Worm (Caenorhabditis elegans): ENCODE data around the gene srxa-9.

The srxa-9 gene

DNA sequence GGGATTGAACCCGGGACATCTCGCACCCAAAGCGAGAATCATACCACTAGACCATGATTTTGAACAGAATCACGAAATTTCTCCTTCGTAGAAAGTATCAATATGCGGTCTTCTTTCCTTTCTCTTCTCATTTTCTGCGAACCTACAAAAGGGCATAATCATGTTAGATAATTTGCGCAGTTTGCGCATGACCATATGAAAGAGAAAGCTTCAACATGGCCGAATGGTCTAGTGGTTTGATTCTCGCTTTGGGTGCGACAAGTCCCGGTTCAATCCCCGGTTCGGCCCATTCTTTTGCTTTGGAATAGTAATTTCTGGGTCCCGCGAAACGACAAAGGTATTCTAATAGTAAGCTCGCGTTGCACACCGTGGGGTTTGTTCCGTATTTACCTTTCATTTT lies 1.0 kb downstream of the srxa-9 start (continued):
- TF ChIP-seq snpc-3.4 (tag; optimal IDR thresholded peaks at IDR 0.05) = no peak
- peak; percentile 10; the same call in 1 of the 2 replicates for TF ChIP-seq madf-8 (GFP tag; conservative IDR thresholded peaks at IDR 0.05)
- TF ChIP-seq ceh-40 (GFP tag; IDR thresholded peaks at IDR 0.05) = no peak
- TF ChIP-seq aptf-2 (GFP tag; conservative IDR thresholded peaks at IDR 0.05) = no peak
- TF ChIP-seq F22D6.2 (tag; optimal IDR thresholded peaks at IDR 0.05) = no peak
- TF ChIP-seq snpc-4 (GFP tag; optimal IDR thresholded peaks at IDR 0.05) = no peak
- peak in 2 of 4 experiments; percentile 11 to 54 for TF ChIP-seq snpc-4 (tag; optimal IDR thresholded peaks at IDR 0.05)
- TF ChIP-seq K12H6.12 (tag; optimal IDR thresholded peaks at IDR 0.05) = no peak
- TF ChIP-seq ztf-18 (tag; optimal IDR thresholded peaks at IDR 0.05) = no peak
- TF ChIP-seq sptf-2 (GFP tag; optimal IDR thresholded peaks at IDR 0.05) = no peak
- no peak for TF ChIP-seq Y53G8AR.9 (GFP tag; conservative IDR thresholded peaks at IDR 0.05)
- TF ChIP-seq lin-26 (GFP tag; IDR thresholded peaks at IDR 0.05) = peak; percentile 35; the same call in 1 of the 2 replicates
- no peak for TF ChIP-seq pha-4 (tag; optimal IDR thresholded peaks at IDR 0.05)
- TF ChIP-seq nhr-90 (tag; optimal IDR thresholded peaks at IDR 0.05) = no peak
- no peak for TF ChIP-seq ccch-3 (GFP tag; optimal IDR thresholded peaks at IDR 0.05)
- no peak for TF ChIP-seq Y67H2A.10 (GFP tag; conservative IDR thresholded peaks at IDR 0.05)
- TF ChIP-seq nfyb-1 (GFP tag; IDR thresholded peaks at IDR 0.05) = peak; percentile 72
- peak; percentile 9 for TF ChIP-seq lin-40 (tag; optimal IDR thresholded peaks at IDR 0.05)
- TF ChIP-seq ZK185.1 (tag; optimal IDR thresholded peaks at IDR 0.05; ENCODE audit: poor library complexity, severe bottlenecking) = peak; percentile 56
- no peak for TF ChIP-seq dox-1 (GFP tag; IDR thresholded peaks at IDR 0.05)
- no peak for TF ChIP-seq egl-18 (GFP tag; IDR thresholded peaks at IDR 0.05)
- TF ChIP-seq dpff-1 (tag; optimal IDR thresholded peaks at IDR 0.05) = no peak
- TF ChIP-seq Y79H2A.3 (GFP tag; conservative IDR thresholded peaks at IDR 0.05) = no peak
- TF ChIP-seq F49E8.2 (tag; optimal IDR thresholded peaks at IDR 0.05; ENCODE audit: insufficient read depth) = no peak
- no peak for TF ChIP-seq unc-130 (GFP tag; optimal IDR thresholded peaks at IDR 0.05)
- no peak for TF ChIP-seq hmg-20 (GFP tag; IDR thresholded peaks at IDR 0.05)

DNA sequence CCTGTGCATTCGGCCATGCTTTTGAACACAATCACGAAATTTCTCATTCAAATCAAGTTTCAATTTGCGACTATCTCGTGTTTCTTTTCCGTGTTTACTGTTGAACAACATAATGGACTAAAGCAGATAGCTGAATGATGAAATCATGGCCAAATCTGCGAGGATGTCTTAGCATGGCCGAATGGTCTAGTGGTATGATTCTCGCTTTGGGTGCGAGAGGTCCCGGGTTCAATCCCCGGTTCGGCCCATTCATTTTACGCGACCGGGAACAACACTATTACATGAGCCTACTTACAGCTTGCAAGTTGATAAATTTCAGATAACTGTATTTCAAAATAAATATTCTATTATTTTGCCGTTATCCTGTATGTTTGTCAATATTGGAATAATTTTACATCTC lies 4.4 kb downstream of the srxa-9 start:
- TF ChIP-seq ztf-25 (GFP tag; IDR thresholded peaks at IDR 0.05) (0 out of 2 replicates have a peak, but pooled peaks have one; percentile 8), attf-6 (GFP tag; IDR thresholded peaks at IDR 0.05) (0 out of 2 replicates have a peak, but pooled peaks have one; percentile 31), snpc-1.1 (tag; optimal IDR thresholded peaks at IDR 0.05; ENCODE audit: insufficient read depth) (peak; percentile 8), Y53F4B.3 (GFP tag; IDR thresholded peaks at IDR 0.05) (no peak), ekl-4 (GFP tag; IDR thresholded peaks at IDR 0.05) (0 out of 2 replicates have a peak, but pooled peaks have one; percentile 17), egl-44 (GFP tag; IDR thresholded peaks at IDR 0.05) (no peak), dox-1 (GFP tag; IDR thresholded peaks at IDR 0.05) (peak; percentile 59; the same call in 1 of the 2 replicates), die-1 (tag; optimal IDR thresholded peaks at IDR 0.05) (peak; percentile 44), B0261.1 (tag; optimal IDR thresholded peaks at IDR 0.05) (peak; percentile 55), rpc-1 (optimal IDR thresholded peaks at IDR 0.05) (peak; percentile 46), rpc-1 (tag; optimal IDR thresholded peaks at IDR 0.05) (peak; percentile 75), F39B2.1 (GFP tag; IDR thresholded peaks at IDR 0.05) (0 out of 2 replicates have a peak, but pooled peaks have one; percentile 20), snpc-4 (GFP tag; optimal IDR thresholded peaks at IDR 0.05) (peak; percentile 26), snpc-4 (tag; optimal IDR thresholded peaks at IDR 0.05) (peak in 2 of 4 experiments; percentile 15 to 65), pbrm-1 (GFP tag; IDR thresholded peaks at IDR 0.05) (peak; percentile 45; the same call in 1 of the 2 replicates), aptf-2 (GFP tag; conservative IDR thresholded peaks at IDR 0.05) (no peak), attf-5 (GFP tag; optimal IDR thresholded peaks at IDR 0.05) (no peak), unc-130 (GFP tag; optimal IDR thresholded peaks at IDR 0.05) (no peak), snpc-3.4 (tag; optimal IDR thresholded peaks at IDR 0.05) (no peak), Y56A3A.18 (GFP tag; IDR thresholded peaks at IDR 0.05) (peak; percentile 39; the same call in 1 of the 2 replicates), bed-2 (GFP tag; IDR thresholded peaks at IDR 0.05) (no peak), D2030.7 (GFP tag; IDR thresholded peaks at IDR 0.05) (peak; percentile 75), bed-1 (GFP tag; IDR thresholded peaks at IDR 0.05) (no peak), xnd-1 (tag; optimal IDR thresholded peaks at IDR 0.05) (no peak), lin-26 (GFP tag; IDR thresholded peaks at IDR 0.05) (peak; percentile 77), tbp1 (GFP tag; optimal IDR thresholded peaks at IDR 0.05) (peak; percentile 85), nfyb-1 (GFP tag; IDR thresholded peaks at IDR 0.05) (peak; percentile 41; the same call in 1 of the 2 replicates), mcd-1 (GFP tag; IDR thresholded peaks at IDR 0.05) (no peak), lsl-1 (GFP tag; optimal IDR thresholded peaks at IDR 0.05) (no peak)

Measured in whole organism, young adult.